Fruit fly (Drosophila melanogaster) whole organism, prepupa: Measurements from ENCODE around the gene Trf2.

Experiments used
- Blimp-1 ChIP-seq: fragments of 200-800 bp; sonication (Bioruptor generic); optimal IDR thresholded peaks from 3 replicates; lab custom pipeline; 2017; ENCODE audit warnings: missing biosample characterization, missing genetic modification characterization, mild to moderate bottlenecking, moderate library complexity, missing genetic modification reagents
- CG10631 ChIP-seq: fragments of 200-800 bp; sonication (Bioruptor generic); optimal IDR thresholded peaks from 2 replicates; lab custom pipeline; 2016; ENCODE audit warnings: missing biosample characterization, missing genetic modification characterization
- CG10669 ChIP-seq: fragments of 200-800 bp; sonication (Bioruptor generic); optimal IDR thresholded peaks from 3 replicates; lab custom pipeline; 2018; ENCODE audit warnings: missing biosample characterization, mild to moderate bottlenecking, missing genetic modification characterization, moderate library complexity
- CG11294 ChIP-seq: fragments of 200-800 bp; sonication (Bioruptor generic); IDR thresholded peaks from 2 replicates; pipeline ENCODE4 v1.3.6; 2022; ENCODE audit warnings: missing biosample characterization, missing genetic modification characterization
- CG11902 ChIP-seq: fragments of 200-800 bp; sonication (Bioruptor generic); optimal IDR thresholded peaks from 3 replicates; lab custom pipeline; 2016; ENCODE audit warnings: missing biosample characterization, missing genetic modification characterization
- CG15336 ChIP-seq: fragments of 200-800 bp; sonication (Bioruptor generic); IDR thresholded peaks from 2 replicates; pipeline ENCODE4 v1.3.6; 2022; ENCODE audit warnings: missing biosample characterization, missing genetic modification characterization
- CG1621 ChIP-seq: fragments of 200-800 bp; sonication (Bioruptor generic); optimal IDR thresholded peaks from 3 replicates; lab custom pipeline; 2018; ENCODE audit warnings: missing biosample characterization, mild to moderate bottlenecking, missing genetic modification characterization
- CG16779 ChIP-seq: fragments of 200-800 bp; sonication (Bioruptor generic); optimal IDR thresholded peaks from 3 replicates; lab custom pipeline; 2017; ENCODE audit warnings: missing biosample characterization, mild to moderate bottlenecking, missing genetic modification characterization
- CG3032 ChIP-seq: fragments of 200-800 bp; optimal IDR thresholded peaks from 2 replicates; lab custom pipeline; 2019; ENCODE audit warnings: missing biosample characterization, mild to moderate bottlenecking, missing genetic modification characterization, moderate library complexity
- CG34406 ChIP-seq: fragments of 200-800 bp; sonication (Bioruptor generic); optimal IDR thresholded peaks from 3 replicates; lab custom pipeline; 2016; ENCODE audit warnings: missing biosample characterization, missing genetic modification characterization
- CG3919 ChIP-seq: fragments of 200-800 bp; sonication (Bioruptor generic); optimal IDR thresholded peaks from 3 replicates; lab custom pipeline; 2016; ENCODE audit warnings: missing biosample characterization, missing genetic modification characterization
- CG4318 ChIP-seq: fragments of 200-800 bp; sonication (Bioruptor generic); optimal IDR thresholded peaks from 3 replicates; lab custom pipeline; 2017; ENCODE audit warnings: missing biosample characterization, mild to moderate bottlenecking, missing genetic modification characterization
- CG6163 ChIP-seq: fragments of 200-800 bp; sonication (Bioruptor generic); IDR thresholded peaks from 3 replicates; pipeline ENCODE4 v1.3.6; 2022; ENCODE audit warnings: missing biosample characterization, missing genetic modification characterization
- CG6276 ChIP-seq: fragments of 200-800 bp; sonication (Bioruptor generic); optimal IDR thresholded peaks from 2 replicates; lab custom pipeline; 2017; ENCODE audit warnings: missing biosample characterization, mild to moderate bottlenecking, missing genetic modification characterization
- CG6792 ChIP-seq: fragments of 200-800 bp; sonication (Bioruptor generic); optimal IDR thresholded peaks from 3 replicates; lab custom pipeline; 2016; ENCODE audit warnings: missing biosample characterization, missing genetic modification characterization
- CG6808 ChIP-seq: fragments of 200-800 bp; sonication (Bioruptor generic); optimal IDR thresholded peaks from 3 replicates; lab custom pipeline; 2017; ENCODE audit warnings: missing biosample characterization, missing genetic modification characterization, mild to moderate bottlenecking, moderate library complexity, missing genetic modification reagents
- CG6854 ChIP-seq: fragments of 200-800 bp; sonication (Bioruptor generic); optimal IDR thresholded peaks from 2 replicates; lab custom pipeline; 2017; ENCODE audit warnings: missing biosample characterization, mild to moderate bottlenecking, missing genetic modification characterization
- CG7368 ChIP-seq: fragments of 200-800 bp; sonication (Bioruptor generic); optimal IDR thresholded peaks from 3 replicates; lab custom pipeline; 2016; ENCODE audit warnings: missing biosample characterization, missing genetic modification characterization
- CG8119 ChIP-seq: fragments of 200-800 bp; sonication (Bioruptor generic); IDR thresholded peaks from 3 replicates; pipeline ENCODE4 v1.3.6; 2022; ENCODE audit warnings: missing biosample characterization, missing genetic modification characterization
- CG8319 ChIP-seq: fragments of 200-800 bp; sonication (Bioruptor generic); optimal IDR thresholded peaks from 3 replicates; lab custom pipeline; 2016; ENCODE audit warnings: missing biosample characterization, missing genetic modification characterization
- CG8632 ChIP-seq: fragments of 200-800 bp; sonication (Bioruptor generic); optimal IDR thresholded peaks from 3 replicates; lab custom pipeline; 2016; ENCODE audit warnings: missing biosample characterization, missing genetic modification characterization
- CG9139 ChIP-seq: fragments of 200-800 bp; sonication (Bioruptor generic); optimal IDR thresholded peaks from 3 replicates; lab custom pipeline; 2017; ENCODE audit warnings: missing biosample characterization, mild to moderate bottlenecking, missing genetic modification characterization
- Eip75B ChIP-seq: fragments of 200-800 bp; sonication (Bioruptor generic); optimal IDR thresholded peaks from 3 replicates; lab custom pipeline; 2016; ENCODE audit warnings: missing biosample characterization, missing genetic modification characterization
- Eip78C ChIP-seq: fragments of 200-800 bp; sonication (Bioruptor generic); peaks from one replicate; lab custom pipeline; 2016; ENCODE audit warnings: missing biosample characterization, missing genetic modification characterization
- Eip93F ChIP-seq: fragments of 200-800 bp; sonication (Bioruptor generic); optimal IDR thresholded peaks from 2 replicates; lab custom pipeline; 2016; ENCODE audit warnings: missing biosample characterization, mild to moderate bottlenecking, missing genetic modification characterization
- Ets21C ChIP-seq: fragments of 200-800 bp; sonication (Bioruptor generic); optimal IDR thresholded peaks from 3 replicates; lab custom pipeline; 2016; ENCODE audit warnings: missing biosample characterization, missing genetic modification characterization
- Gug ChIP-seq: fragments of 200-800 bp; sonication (Bioruptor generic); IDR thresholded peaks from 2 replicates; pipeline ENCODE4 v1.3.6; 2022; ENCODE audit warnings: missing biosample characterization, missing genetic modification characterization
- Hr38 ChIP-seq: sonication (Bioruptor generic); optimal IDR thresholded peaks from 2 replicates; lab custom pipeline; 2016; ENCODE audit warnings: missing biosample characterization, missing genetic modification characterization
- Hr39 ChIP-seq: fragments of 200-800 bp; sonication (Bioruptor generic); optimal IDR thresholded peaks from 2 replicates; lab custom pipeline; 2016; ENCODE audit warnings: missing biosample characterization, missing genetic modification characterization
- Lpt ChIP-seq: fragments of 200-800 bp; sonication (Bioruptor generic); optimal IDR thresholded peaks from 3 replicates; lab custom pipeline; 2016; ENCODE audit warnings: missing biosample characterization, missing genetic modification characterization
- Met ChIP-seq: fragments of 200-800 bp; sonication (Bioruptor generic); optimal IDR thresholded peaks from 3 replicates; lab custom pipeline; 2016; ENCODE audit warnings: missing biosample characterization, missing genetic modification characterization
- OdsH ChIP-seq: fragments of 200-800 bp; sonication (Bioruptor generic); optimal IDR thresholded peaks from 3 replicates; lab custom pipeline; 2016; ENCODE audit warnings: missing biosample characterization, missing genetic modification characterization
- Smox ChIP-seq: fragments of 200-800 bp; sonication (Bioruptor generic); optimal IDR thresholded peaks from 3 replicates; lab custom pipeline; 2016; ENCODE audit warnings: missing biosample characterization, missing genetic modification characterization
- Sox102F ChIP-seq: fragments of 200-800 bp; sonication (Bioruptor generic); optimal IDR thresholded peaks from 2 replicates; lab custom pipeline; 2016; ENCODE audit warnings: missing biosample characterization, mild to moderate bottlenecking, missing genetic modification characterization
- Sox14 ChIP-seq: fragments of 200-800 bp; sonication (Bioruptor generic); optimal IDR thresholded peaks from 3 replicates; lab custom pipeline; 2016; ENCODE audit warnings: missing biosample characterization, missing genetic modification characterization
- Sox15 ChIP-seq: fragments of 200-800 bp; sonication (Bioruptor generic); optimal IDR thresholded peaks from 3 replicates; lab custom pipeline; 2016; ENCODE audit warnings: missing biosample characterization, missing genetic modification characterization
- cyc ChIP-seq: fragments of 200-800 bp; sonication (Bioruptor generic); optimal IDR thresholded peaks from 3 replicates; lab custom pipeline; 2016; ENCODE audit warnings: missing biosample characterization, missing genetic modification characterization
- dac ChIP-seq: fragments of 200-800 bp; sonication (Bioruptor generic); optimal IDR thresholded peaks from 2 replicates; lab custom pipeline; 2017; ENCODE audit warnings: missing biosample characterization, mild to moderate bottlenecking, missing genetic modification characterization
- dsx ChIP-seq: fragments of 200-800 bp; optimal IDR thresholded peaks from 3 replicates; lab custom pipeline; 2019; ENCODE audit warnings: missing biosample characterization, mild to moderate bottlenecking, missing genetic modification characterization, moderate library complexity; ENCODE audit not compliant: poor library complexity, severe bottlenecking
- eg ChIP-seq: fragments of 200-800 bp; sonication (Bioruptor generic); IDR thresholded peaks from 3 replicates; pipeline ENCODE4 v1.3.6; 2022; ENCODE audit warnings: missing biosample characterization, missing genetic modification characterization
- esn ChIP-seq: fragments of 200-800 bp; sonication (Bioruptor generic); optimal IDR thresholded peaks from 2 replicates; lab custom pipeline; 2016; ENCODE audit warnings: missing biosample characterization, mild to moderate bottlenecking, missing genetic modification characterization, moderate library complexity
- fd59A ChIP-seq: fragments of 200-800 bp; sonication (Bioruptor generic); optimal IDR thresholded peaks from 2 replicates; lab custom pipeline; 2017; ENCODE audit warnings: missing biosample characterization, mild to moderate bottlenecking, missing genetic modification characterization, missing genetic modification reagents
- fd85E ChIP-seq: fragments of 200-800 bp; sonication (Bioruptor generic); optimal IDR thresholded peaks from 3 replicates; lab custom pipeline; 2016; ENCODE audit warnings: missing biosample characterization, missing genetic modification characterization
- fkh ChIP-seq: fragments of 200-800 bp; sonication (Bioruptor generic); optimal IDR thresholded peaks from 3 replicates; lab custom pipeline; 2017; ENCODE audit warnings: missing biosample characterization, mild to moderate bottlenecking, missing genetic modification characterization, moderate library complexity
- lz ChIP-seq: fragments of 200-800 bp; sonication (Bioruptor generic); optimal IDR thresholded peaks from 3 replicates; lab custom pipeline; 2016; ENCODE audit warnings: missing biosample characterization, missing genetic modification characterization
- net ChIP-seq: fragments of 200-800 bp; sonication (Bioruptor generic); optimal IDR thresholded peaks from 3 replicates; lab custom pipeline; 2016; ENCODE audit warnings: missing biosample characterization, missing genetic modification characterization
- pdm3 ChIP-seq: fragments of 200-800 bp; sonication (Bioruptor generic); optimal IDR thresholded peaks from 3 replicates; lab custom pipeline; 2016; ENCODE audit warnings: missing biosample characterization, missing genetic modification characterization
- salr ChIP-seq, 2 experiments: fragments of 200-800 bp; sonication (Bioruptor generic); optimal IDR thresholded peaks; 3 replicates each; lab custom pipeline; 2016 to 2018; ENCODE audit warnings: missing biosample characterization in 2 of 2, missing genetic modification characterization in 2 of 2, mild to moderate bottlenecking in 1 of 2
- spab ChIP-seq: fragments of 200-800 bp; sonication (Bioruptor generic); optimal IDR thresholded peaks from 2 replicates; lab custom pipeline; 2017; ENCODE audit warnings: missing biosample characterization, mild to moderate bottlenecking, missing genetic modification characterization, missing genetic modification reagents
- ss ChIP-seq, 2 experiments: fragments of 200-800 bp; sonication (Bioruptor generic); optimal IDR thresholded peaks; 2 replicates in 1 of 2; 3 replicates in 1 of 2; lab custom pipeline; 2017 to 2018; ENCODE audit warnings: mild to moderate bottlenecking in 2 of 2, missing biosample characterization in 2 of 2, missing genetic modification characterization in 2 of 2, moderate library complexity in 1 of 2
- svp ChIP-seq: fragments of 200-800 bp; sonication (Bioruptor generic); peaks from one replicate; lab custom pipeline; 2016; ENCODE audit warnings: missing biosample characterization, missing genetic modification characterization
- topi ChIP-seq: fragments of 200-800 bp; sonication (Bioruptor generic); optimal IDR thresholded peaks from 3 replicates; lab custom pipeline; 2016; ENCODE audit warnings: missing biosample characterization, missing genetic modification characterization

The Trf2 gene

DNA sequence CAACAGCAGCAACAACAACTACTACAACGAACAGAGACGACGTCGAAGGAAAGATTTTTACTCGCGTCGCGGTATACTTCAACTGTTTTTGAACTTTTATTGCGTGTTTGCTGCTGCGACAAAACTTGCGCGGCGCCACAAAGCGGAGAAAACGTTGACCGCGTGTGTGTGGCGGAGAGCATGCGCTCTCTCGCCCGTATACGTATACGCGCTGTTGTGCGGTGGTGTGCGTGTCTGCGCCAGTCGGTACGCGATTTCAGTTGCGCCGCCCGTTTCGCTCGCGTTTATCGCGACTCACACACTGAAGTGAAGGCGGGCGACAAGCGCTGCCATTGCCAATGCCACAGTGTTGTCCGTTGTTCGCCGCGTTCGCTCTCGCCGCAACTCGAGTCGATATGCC, 721 bp downstream of the Trf2 start:
- TF ChIP-seq CG11294 (GFP tag; lab: Robert Waterston, UW) (peak; percentile 85; the same call in 1 of the 2 replicates), Lpt (GFP tag; lab: Kevin White, UChicago) (peak; percentile 12), CG6808 (peak; percentile 76), Ets21C (GFP tag; lab: Kevin White, UChicago) (no peak), CG8632 (peak; percentile 39), fkh (peak; percentile 42), Gug (GFP tag; lab: Robert Waterston, UW) (peak; percentile 82), CG15336 (GFP tag; lab: Robert Waterston, UW) (peak; percentile 96), Eip93F (GFP tag; lab: Kevin White, UChicago) (peak; percentile 98), CG7368 (GFP tag; lab: Kevin White, UChicago) (no peak), Eip78C (GFP tag; lab: Kevin White, UChicago) (peak; percentile 82), topi (GFP tag; lab: Kevin White, UChicago) (peak; percentile 63), CG6163 (GFP tag; lab: Robert Waterston, UW) (peak; percentile 96), OdsH (GFP tag; lab: Kevin White, UChicago) (no peak), CG8319 (GFP tag; lab: Kevin White, UChicago) (no peak), CG1621 (tag; lab: Kevin White, UChicago) (peak; percentile 63), fd59A (peak; percentile 20), Eip75B (peak; percentile 14), lz (GFP tag; lab: Kevin White, UChicago) (peak; percentile 7), dsx (GFP tag; lab: Kevin White, UChicago) (peak; percentile 71), CG9139 (GFP tag; lab: Kevin White, UChicago) (peak; percentile 78), Hr39 (no peak), CG6854 (GFP tag; lab: Kevin White, UChicago) (peak; percentile 93), eg (peak; percentile 92), cyc (GFP tag; lab: Kevin White, UChicago) (no peak), CG34406 (peak; percentile 28), salr (GFP tag; optimal IDR thresholded peaks at IDR 0.05; lab: Kevin White, UChicago) (no peak), pdm3 (GFP tag; lab: Kevin White, UChicago) (no peak), CG10669 (GFP tag; lab: Kevin White, UChicago) (peak; percentile 4), spab (no peak), CG11902 (GFP tag; lab: Kevin White, UChicago) (no peak), esn (GFP tag; lab: Kevin White, UChicago) (no peak), Smox (GFP tag; lab: Kevin White, UChicago) (peak; percentile 15), CG4318 (GFP tag; lab: Kevin White, UChicago) (no peak), net (GFP tag; lab: Kevin White, UChicago) (peak; percentile 56), CG10631 (GFP tag; lab: Kevin White, UChicago) (no peak), CG8119 (GFP tag; lab: Robert Waterston, UW) (peak; percentile 93), CG6792 (GFP tag; lab: Kevin White, UChicago) (no peak), fd85E (GFP tag; lab: Kevin White, UChicago) (peak; percentile 79), CG6276 (GFP tag; lab: Kevin White, UChicago) (peak; percentile 59), Blimp-1 (peak; percentile 24), CG3032 (tag; lab: Kevin White, UChicago) (peak; percentile 14), Sox102F (GFP tag; lab: Kevin White, UChicago) (peak; percentile 74), svp (GFP tag; lab: Kevin White, UChicago) (no peak), CG16779 (tag; lab: Kevin White, UChicago) (peak; percentile 84), Hr38 (GFP tag; lab: Kevin White, UChicago) (no peak), CG3919 (GFP tag; lab: Kevin White, UChicago) (peak; percentile 34), Sox15 (GFP tag; lab: Kevin White, UChicago) (no peak), dac (GFP tag; lab: Kevin White, UChicago) (peak; percentile 31), Sox14 (GFP tag; lab: Kevin White, UChicago) (no peak), ss (GFP tag; optimal IDR thresholded peaks at IDR 0.05; lab: Kevin White, UChicago) (peak; percentile 88 to 92), Met (GFP tag; lab: Kevin White, UChicago) (no peak)
